Fruit fly (Drosophila melanogaster) whole organism, embryonic: Measurements from ENCODE around the gene Sdic1.

ENCODE experiments used
- Atf3 ChIP-seq: fragments of 200-800 bp; sonication (Bioruptor generic); optimal IDR thresholded peaks from 3 replicates; lab custom pipeline; 2016; ENCODE audit warnings: missing biosample characterization, missing genetic modification characterization
- CG10366 ChIP-seq: fragments of 200-800 bp; sonication (Bioruptor generic); IDR thresholded peaks from 2 replicates; pipeline ENCODE4 v1.3.6; 2022; ENCODE audit warnings: missing biosample characterization, missing genetic modification characterization
- CG10959 ChIP-seq: fragments of 200-800 bp; sonication (Bioruptor generic); IDR thresholded peaks from 2 replicates; pipeline ENCODE4 v1.3.6; 2022; ENCODE audit warnings: missing biosample characterization, missing genetic modification characterization
- CG12299 ChIP-seq: fragments of 200-800 bp; sonication (Bioruptor generic); optimal IDR thresholded peaks from 2 replicates; lab custom pipeline; 2018; ENCODE audit warnings: missing biosample characterization, mild to moderate bottlenecking, missing genetic modification characterization
- CG12744 ChIP-seq: fragments of 200-800 bp; sonication (Bioruptor generic); optimal IDR thresholded peaks from 2 replicates; lab custom pipeline; 2016; ENCODE audit warnings: missing biosample characterization, missing genetic modification characterization
- CG12769 ChIP-seq: fragments of 200-800 bp; sonication (Bioruptor generic); optimal IDR thresholded peaks from 2 replicates; lab custom pipeline; 2019; ENCODE audit warnings: missing biosample characterization, mild to moderate bottlenecking, missing genetic modification characterization, moderate library complexity
- CG15011 ChIP-seq: fragments of 200-800 bp; sonication (Bioruptor generic); optimal IDR thresholded peaks from 3 replicates; lab custom pipeline; 2018; ENCODE audit warnings: missing biosample characterization, mild to moderate bottlenecking, missing genetic modification characterization
- CG15269 ChIP-seq: fragments of 200-800 bp; sonication (Bioruptor generic); optimal IDR thresholded peaks from 2 replicates; lab custom pipeline; 2018; ENCODE audit warnings: missing biosample characterization, mild to moderate bottlenecking, missing genetic modification characterization, moderate library complexity
- CG1603 ChIP-seq: fragments of 200-800 bp; sonication (Bioruptor generic); optimal IDR thresholded peaks from 2 replicates; lab custom pipeline; 2019; ENCODE audit warnings: missing biosample characterization, mild to moderate bottlenecking, missing genetic modification characterization, moderate library complexity
- CG17361 ChIP-seq: fragments of 200-800 bp; sonication (Bioruptor generic); IDR thresholded peaks from 3 replicates; pipeline ENCODE4 v1.3.6; 2022; ENCODE audit warnings: missing biosample characterization, missing genetic modification characterization
- CG2116 ChIP-seq: fragments of 200-800 bp; sonication (Bioruptor generic); optimal IDR thresholded peaks from 3 replicates; lab custom pipeline; 2018; ENCODE audit warnings: missing biosample characterization, mild to moderate bottlenecking, missing genetic modification characterization
- CG30020 ChIP-seq: fragments of 200-800 bp; optimal IDR thresholded peaks from 2 replicates; lab custom pipeline; 2019; ENCODE audit warnings: missing biosample characterization, mild to moderate bottlenecking, missing genetic modification characterization, moderate library complexity
- CG33213 ChIP-seq: fragments of 200-800 bp; sonication (Bioruptor generic); optimal IDR thresholded peaks from 3 replicates; lab custom pipeline; 2016; ENCODE audit warnings: missing biosample characterization, missing genetic modification characterization
- CG34376 ChIP-seq: fragments of 200-800 bp; sonication (Bioruptor generic); optimal IDR thresholded peaks from 2 replicates; lab custom pipeline; 2018; ENCODE audit warnings: missing biosample characterization, mild to moderate bottlenecking, missing genetic modification characterization
- CG4730 ChIP-seq: fragments of 200-800 bp; sonication (Bioruptor generic); IDR thresholded peaks from 2 replicates; pipeline ENCODE4 v1.3.6; 2022; ENCODE audit warnings: missing biosample characterization, missing genetic modification characterization
- CG6272 ChIP-seq: fragments of 200-800 bp; sonication (Bioruptor generic); IDR thresholded peaks from 2 replicates; pipeline ENCODE4 v1.3.6; 2022; ENCODE audit warnings: missing biosample characterization, missing genetic modification characterization
- CG6654 ChIP-seq: fragments of 200-800 bp; sonication (Bioruptor generic); optimal IDR thresholded peaks from 2 replicates; lab custom pipeline; 2017; ENCODE audit warnings: missing biosample characterization, mild to moderate bottlenecking, missing genetic modification characterization
- CG7963 ChIP-seq: fragments of 200-800 bp; sonication (Bioruptor generic); IDR thresholded peaks from 3 replicates; pipeline ENCODE4 v1.3.6; 2022; ENCODE audit warnings: missing biosample characterization, missing genetic modification characterization; ENCODE audit not compliant: partially characterized antibody
- Chrac-16 ChIP-seq: fragments of 200-800 bp; sonication (Bioruptor generic); optimal IDR thresholded peaks from 3 replicates; lab custom pipeline; 2016; ENCODE audit warnings: missing biosample characterization, missing genetic modification characterization
- Dfd ChIP-seq, 2 experiments: fragments of >200 bp; optimal IDR thresholded peaks; 2 replicates each; lab custom pipeline; 2017; ENCODE audit warnings: missing biosample characterization in 2 of 2, missing genetic modification characterization in 2 of 2
- Fer1 ChIP-seq: fragments of 200-800 bp; sonication (Bioruptor generic); optimal IDR thresholded peaks from 2 replicates; lab custom pipeline; 2017; ENCODE audit warnings: missing biosample characterization, mild to moderate bottlenecking, missing genetic modification characterization
- Gsc ChIP-seq: fragments of 200-800 bp; sonication (Bioruptor generic); IDR thresholded peaks from 2 replicates; pipeline ENCODE4 v1.3.6; 2022; ENCODE audit warnings: missing biosample characterization, missing genetic modification characterization
- Med ChIP-seq: fragments of 200-800 bp; sonication (Bioruptor generic); peaks from one replicate; lab custom pipeline; 2016; ENCODE audit warnings: missing biosample characterization, missing genetic modification characterization, mild to moderate bottlenecking, inconsistent platforms, moderate library complexity
- Side ChIP-seq: fragments of 200-800 bp; sonication (Bioruptor generic); optimal IDR thresholded peaks from 2 replicates; lab custom pipeline; 2016; ENCODE audit warnings: missing biosample characterization, missing genetic modification characterization
- Sin3A ChIP-seq: fragments of >200 bp; optimal IDR thresholded peaks from 2 replicates; lab custom pipeline; 2018
- Vsx1 ChIP-seq: fragments of 200-800 bp; sonication (Bioruptor generic); optimal IDR thresholded peaks from 2 replicates; lab custom pipeline; 2017; ENCODE audit warnings: missing biosample characterization, mild to moderate bottlenecking, missing genetic modification characterization, missing genetic modification reagents
- ato ChIP-seq: fragments of 200-800 bp; sonication (Bioruptor generic); IDR thresholded peaks from 2 replicates; pipeline ENCODE4 v1.3.6; 2022; ENCODE audit warnings: missing biosample characterization, missing genetic modification characterization; ENCODE audit not compliant: partially characterized antibody
- caup ChIP-seq: fragments of 200-800 bp; sonication (Bioruptor generic); optimal IDR thresholded peaks from 3 replicates; lab custom pipeline; 2017; ENCODE audit warnings: missing biosample characterization, mild to moderate bottlenecking, missing genetic modification characterization, moderate library complexity; ENCODE audit not compliant: severe bottlenecking
- chinmo ChIP-seq: fragments of 200-800 bp; sonication (Bioruptor generic); IDR thresholded peaks from 4 replicates; pipeline ENCODE4 v1.3.6; 2022; ENCODE audit warnings: missing biosample characterization, missing genetic modification characterization; ENCODE audit not compliant: partially characterized antibody
- crp ChIP-seq, 2 experiments: fragments of 200-800 bp; sonication (Bioruptor generic); optimal IDR thresholded peaks; 2 replicates in 1 of 2; 3 replicates in 1 of 2; lab custom pipeline; 2017; ENCODE audit warnings: missing biosample characterization in 2 of 2, missing genetic modification characterization in 2 of 2, mild to moderate bottlenecking in 1 of 2, moderate library complexity in 1 of 2
- dimm ChIP-seq: fragments of 200-800 bp; sonication (Bioruptor generic); IDR thresholded peaks from 2 replicates; pipeline ENCODE4 v1.3.6; 2022; ENCODE audit warnings: missing biosample characterization, missing genetic modification characterization
- dpn ChIP-seq, 2 experiments: fragments of 200-800 bp; sonication (Bioruptor generic); optimal IDR thresholded peaks; 3 replicates each; lab custom pipeline; 2016; ENCODE audit warnings: missing biosample characterization in 2 of 2, missing genetic modification characterization in 2 of 2
- esg ChIP-seq: fragments of 200-800 bp; sonication (Bioruptor generic); conservative IDR thresholded peaks from 2 replicates; pipeline ENCODE4 v1.3.6; 2022; ENCODE audit warnings: missing biosample characterization, missing genetic modification characterization
- fru ChIP-seq: fragments of >200 bp; optimal IDR thresholded peaks from 2 replicates; lab custom pipeline; 2017
- ftz-f1 ChIP-seq: fragments of 200-800 bp; sonication (Bioruptor generic); optimal IDR thresholded peaks from 2 replicates; lab custom pipeline; 2016; ENCODE audit warnings: missing biosample characterization, missing genetic modification characterization
- gcm ChIP-seq: fragments of 200-800 bp; sonication (Bioruptor generic); optimal IDR thresholded peaks from 2 replicates; lab custom pipeline; 2019; ENCODE audit warnings: missing biosample characterization, mild to moderate bottlenecking, missing genetic modification characterization, moderate library complexity
- gfzf ChIP-seq: fragments of 200-800 bp; sonication (Bioruptor generic); optimal IDR thresholded peaks from 2 replicates; lab custom pipeline; 2016; ENCODE audit warnings: missing biosample characterization, mild to moderate bottlenecking, missing genetic modification characterization, moderate library complexity
- hb ChIP-seq: fragments of 200-800 bp; sonication (Bioruptor generic); IDR thresholded peaks from 3 replicates; pipeline ENCODE4 v1.3.6; 2022; ENCODE audit warnings: missing biosample characterization, missing genetic modification characterization; ENCODE audit not compliant: partially characterized antibody
- hbn ChIP-seq: fragments of 200-800 bp; sonication (Bioruptor generic); IDR thresholded peaks from 2 replicates; pipeline ENCODE4 v1.3.6; 2022; ENCODE audit warnings: missing biosample characterization, missing genetic modification characterization; ENCODE audit not compliant: partially characterized antibody
- lmd ChIP-seq: fragments of 200-800 bp; sonication (Bioruptor generic); IDR thresholded peaks from 2 replicates; pipeline ENCODE4 v1.3.6; 2022; ENCODE audit warnings: missing biosample characterization, missing genetic modification characterization
- luna ChIP-seq: fragments of 200-800 bp; sonication (Bioruptor generic); optimal IDR thresholded peaks from 2 replicates; lab custom pipeline; 2016; ENCODE audit warnings: missing biosample characterization, missing genetic modification characterization
- mirr ChIP-seq: fragments of 200-800 bp; sonication (Bioruptor generic); optimal IDR thresholded peaks from 3 replicates; lab custom pipeline; 2018; ENCODE audit warnings: missing biosample characterization, mild to moderate bottlenecking, missing genetic modification characterization
- nau ChIP-seq: fragments of 200-800 bp; sonication (Bioruptor generic); optimal IDR thresholded peaks from 3 replicates; lab custom pipeline; 2017; ENCODE audit warnings: missing biosample characterization, mild to moderate bottlenecking, missing genetic modification characterization, missing genetic modification reagents
- org-1 ChIP-seq: fragments of 200-800 bp; sonication (Bioruptor generic); optimal IDR thresholded peaks from 2 replicates; lab custom pipeline; 2017; ENCODE audit warnings: missing biosample characterization, missing genetic modification characterization
- pita ChIP-seq: fragments of 200-800 bp; sonication (Bioruptor generic); optimal IDR thresholded peaks from 2 replicates; lab custom pipeline; 2017; ENCODE audit warnings: missing biosample characterization, mild to moderate bottlenecking, missing genetic modification characterization
- pum ChIP-seq: fragments of 200-800 bp; sonication (Bioruptor generic); optimal IDR thresholded peaks from 2 replicates; lab custom pipeline; 2016; ENCODE audit warnings: missing biosample characterization, missing genetic modification characterization
- row ChIP-seq: fragments of 200-800 bp; sonication (Bioruptor generic); IDR thresholded peaks from 3 replicates; pipeline ENCODE4 v1.3.6; 2022; ENCODE audit warnings: missing biosample characterization, missing genetic modification characterization
- sens ChIP-seq: fragments of 200-800 bp; sonication (Bioruptor generic); peaks from one replicate; lab custom pipeline; 2016; ENCODE audit warnings: missing biosample characterization, missing genetic modification characterization
- sqz ChIP-seq: fragments of 200-800 bp; sonication (Bioruptor generic); optimal IDR thresholded peaks from 3 replicates; lab custom pipeline; 2018; ENCODE audit warnings: missing biosample characterization, mild to moderate bottlenecking, missing genetic modification characterization
- vnd ChIP-seq: fragments of 200-800 bp; sonication (Bioruptor generic); IDR thresholded peaks from 3 replicates; pipeline ENCODE4 v1.3.6; 2022; ENCODE audit warnings: missing biosample characterization, missing genetic modification characterization; ENCODE audit not compliant: partially characterized antibody
- wor ChIP-seq: fragments of 200-800 bp; sonication (Bioruptor generic); IDR thresholded peaks from 2 replicates; pipeline ENCODE4 v1.3.6; 2022; ENCODE audit warnings: missing biosample characterization, missing genetic modification characterization
- zf30C ChIP-seq: fragments of 200-800 bp; sonication (Bioruptor generic); optimal IDR thresholded peaks from 3 replicates; lab custom pipeline; 2018; ENCODE audit warnings: missing biosample characterization, mild to moderate bottlenecking, missing genetic modification characterization

Sdic1 gene

DNA sequence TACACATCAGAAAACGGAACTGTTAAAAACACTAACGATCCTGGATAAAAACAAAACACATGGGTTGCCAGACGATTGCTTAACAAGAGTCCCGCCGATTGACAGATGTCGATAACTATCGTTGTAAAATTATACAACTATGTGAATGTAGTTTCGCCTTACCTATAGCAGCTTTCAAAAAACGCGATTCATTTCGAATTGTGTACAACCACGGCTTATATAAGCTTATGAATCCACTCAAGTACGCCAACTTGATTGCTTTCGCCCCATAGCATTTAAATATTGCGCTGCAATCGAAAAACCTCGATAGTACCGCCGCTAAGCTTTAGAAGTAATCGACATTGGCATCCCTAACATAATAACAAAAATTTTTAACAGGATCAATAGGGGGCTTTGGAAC lies 8.5 kb downstream of the Sdic1 start, which contains the start of the genes CG9581 and CG9578 (continued):
- no peak for TF ChIP-seq CG33213 (GFP tag; lab: Kevin White, UChicago)
- TF ChIP-seq Atf3 (GFP tag; lab: Kevin White, UChicago), result no peak
- TF ChIP-seq CG6654 (GFP tag; lab: Kevin White, UChicago), result no peak
- TF ChIP-seq Med (GFP tag; lab: Kevin White, UChicago), result peak; percentile 37
- no peak for TF ChIP-seq CG10959 (GFP tag; lab: Robert Waterston, UW)
- TF ChIP-seq pum, result no peak
- TF ChIP-seq CG15011 (GFP tag; lab: Kevin White, UChicago), result no peak
- TF ChIP-seq gcm, result no peak
- TF ChIP-seq Gsc (GFP tag; lab: Robert Waterston, UW), result no peak
- no peak for TF ChIP-seq wor (GFP tag; lab: Robert Waterston, UW)
- TF ChIP-seq sens (GFP tag; lab: Kevin White, UChicago), result no peak
- TF ChIP-seq pita (GFP tag; lab: Kevin White, UChicago), result no peak
- TF ChIP-seq row, result peak; percentile 52; the same call in 1 of the 3 replicates
- TF ChIP-seq nau (GFP tag; lab: Kevin White, UChicago), result no peak
- no peak for TF ChIP-seq Fer1 (GFP tag; lab: Kevin White, UChicago)
- TF ChIP-seq vnd (GFP tag; lab: Robert Waterston, UW), result peak; percentile 81
- no peak for TF ChIP-seq ftz-f1
- no peak for TF ChIP-seq org-1 (GFP tag; lab: Kevin White, UChicago)
- TF ChIP-seq CG15269 (tag; lab: Kevin White, UChicago), result no peak
- TF ChIP-seq chinmo (GFP tag; lab: Robert Waterston, UW), result peak; percentile 78; the same call in 1 of the 4 replicates
- no peak for TF ChIP-seq Vsx1
- no peak for TF ChIP-seq CG34376 (GFP tag; lab: Kevin White, UChicago)
- TF ChIP-seq ato, result peak; percentile 53; the same call in 1 of the 2 replicates
- TF ChIP-seq CG2116 (GFP tag; lab: Kevin White, UChicago), result peak; percentile 83
- no peak for TF ChIP-seq mirr (GFP tag; lab: Kevin White, UChicago)
- no peak for TF ChIP-seq CG6272 (GFP tag; lab: Robert Waterston, UW)
- no peak for TF ChIP-seq Chrac-16 (GFP tag; lab: Kevin White, UChicago)
- TF ChIP-seq sqz (GFP tag; lab: Kevin White, UChicago), result no peak
- TF ChIP-seq CG12744 (GFP tag; lab: Kevin White, UChicago), result no peak
- TF ChIP-seq CG17361 (GFP tag; lab: Robert Waterston, UW), result 0 out of 3 replicates have a peak, but pooled peaks have one; percentile 9
- TF ChIP-seq fru (lab: Kevin White, UChicago), result no peak
- TF ChIP-seq CG12769 (tag; lab: Kevin White, UChicago), result no peak
- no peak for TF ChIP-seq dimm
- TF ChIP-seq Side (GFP tag; lab: Kevin White, UChicago), result no peak
- no peak for TF ChIP-seq lmd
- TF ChIP-seq caup, result no peak
- TF ChIP-seq CG12299 (tag; lab: Kevin White, UChicago), result no peak
- TF ChIP-seq CG1603 (tag; lab: Kevin White, UChicago), result peak; percentile 63
- TF ChIP-seq luna (GFP tag; lab: Kevin White, UChicago), result no peak
- TF ChIP-seq CG4730 (GFP tag; lab: Robert Waterston, UW), result no peak
- peak; percentile 54 for TF ChIP-seq CG30020 (tag; lab: Kevin White, UChicago)
- peak; percentile 75 for TF ChIP-seq Sin3A
- peak; percentile 71; the same call in 2 of the 3 replicates for TF ChIP-seq hb (GFP tag; lab: Robert Waterston, UW)
- peak; percentile 67 for TF ChIP-seq hbn (GFP tag; lab: Robert Waterston, UW)
- TF ChIP-seq CG10366 (GFP tag; lab: Robert Waterston, UW), result no peak
- TF ChIP-seq dpn (GFP tag; optimal IDR thresholded peaks at IDR 0.05; lab: Kevin White, UChicago), result no peak
- TF ChIP-seq CG7963, result peak; percentile 15; the same call in 1 of the 3 replicates
- TF ChIP-seq gfzf (GFP tag; lab: Kevin White, UChicago), result no peak
- TF ChIP-seq esg (GFP tag; lab: Robert Waterston, UW), result no peak
- no peak for TF ChIP-seq zf30C (GFP tag; lab: Kevin White, UChicago)
- no peak for TF ChIP-seq Dfd (GFP tag; optimal IDR thresholded peaks at IDR 0.05; lab: Kevin White, UChicago)
- no peak for TF ChIP-seq crp (GFP tag; optimal IDR thresholded peaks at IDR 0.05; lab: Kevin White, UChicago)
